Worm (Caenorhabditis elegans) whole organism, L2 larva: ENCODE measurements around the gene C25E10.7.

Experiments
- ZK546.5 ChIP-seq: sonication (generic microtip); optimal IDR thresholded peaks from 2 replicates; lab custom pipeline; 2017; ENCODE audit warnings: missing biosample characterization, missing genetic modification characterization
- ama-1 ChIP-seq: fragments of 150-350 bp; optimal IDR thresholded peaks from 2 replicates; lab custom pipeline; 2018; ENCODE audit warnings: inconsistent platforms
- mdl-1 ChIP-seq, 2 experiments: fragments of 150-350 bp in 1 of 2; sonication (generic microtip) in 1 of 2; optimal IDR thresholded peaks; 2 replicates each; lab custom pipeline; 2017; ENCODE audit warnings: missing biosample characterization in 2 of 2, missing genetic modification characterization in 2 of 2
- nhr-12 ChIP-seq: fragments of 150-350 bp; optimal IDR thresholded peaks from 2 replicates; lab custom pipeline; 2014; ENCODE audit warnings: missing biosample characterization, missing genetic modification characterization
- nhr-23 ChIP-seq: fragments of 150-350 bp; optimal IDR thresholded peaks from 2 replicates; lab custom pipeline; 2014; ENCODE audit warnings: missing biosample characterization, missing genetic modification reagents, missing genetic modification characterization
- nhr-25 ChIP-seq: fragments of 150-350 bp; sonication (generic microtip); optimal IDR thresholded peaks from 3 replicates; lab custom pipeline; 2014; ENCODE audit warnings: missing biosample characterization, missing genetic modification characterization
- ztf-11 ChIP-seq: sonication (generic microtip); optimal IDR thresholded peaks from 2 replicates; lab custom pipeline; 2017; ENCODE audit warnings: missing biosample characterization, missing genetic modification characterization

ce11 chrV:9065915-9066314 lies 14.9 kb upstream of the C25E10.7 start:
- TF ChIP-seq mdl-1 (tag; optimal IDR thresholded peaks at IDR 0.05; lab: Kevin White, UChicago): no peak
- TF ChIP-seq nhr-23 (tag; lab: Kevin White, UChicago): no peak
- TF ChIP-seq ZK546.5 (tag; lab: Kevin White, UChicago): no peak
- no peak for TF ChIP-seq nhr-12
- TF ChIP-seq nhr-25: peak; percentile 35
- TF ChIP-seq ztf-11 (tag; lab: Kevin White, UChicago): no peak
- no peak for TF ChIP-seq ama-1 (lab: Kevin White, UChicago)
